Fruit fly (Drosophila melanogaster): ENCODE data around the gene Prosbeta5R2.

Prosbeta5R2 gene

DNA sequence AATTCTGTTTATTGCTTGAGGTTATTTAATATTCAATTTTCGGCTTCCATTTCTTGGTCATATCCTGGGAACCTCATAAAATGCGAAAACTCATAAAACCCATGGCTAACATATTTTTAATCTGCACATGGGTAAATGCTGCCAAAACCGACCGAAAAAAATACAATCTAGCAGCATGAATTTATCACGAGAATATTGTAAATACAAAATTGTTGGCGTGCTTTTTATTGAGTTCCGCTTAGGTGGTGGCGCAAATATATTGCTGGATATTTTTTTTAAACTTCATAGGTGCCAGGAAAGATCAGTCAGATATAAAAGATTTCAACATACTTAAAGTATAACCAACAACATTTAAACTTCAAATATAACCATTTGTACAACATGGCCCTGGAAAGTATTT lies at the start of gene Prosbeta5R2:
Gene Prosbeta5R2 (plus strand): TSS at position 301 of the 400 bp plus-strand sequence.
- no peak for TF ChIP-seq noc (tag; optimal IDR thresholded peaks at IDR 0.05)

DNA sequence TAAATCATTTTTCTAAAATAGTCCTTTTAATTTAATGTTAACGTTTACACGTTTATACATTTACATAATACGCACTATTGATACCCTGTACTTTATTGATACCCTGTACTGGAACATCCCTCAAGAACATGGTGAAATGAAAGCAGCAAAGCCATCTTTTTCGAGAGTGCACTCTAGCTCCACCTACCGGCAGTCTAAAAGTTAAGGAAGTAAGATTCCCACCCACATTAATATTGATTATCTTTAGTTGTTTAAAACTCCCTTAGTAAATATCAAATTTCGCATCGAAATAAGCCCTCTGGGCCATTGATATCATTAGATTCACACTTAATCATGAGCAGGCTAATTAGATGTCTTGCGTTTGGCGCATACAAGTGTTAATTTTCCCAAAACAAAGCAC lies 31.9 kb upstream of the Prosbeta5R2 start:
- TF ChIP-seq noc (tag; optimal IDR thresholded peaks at IDR 0.05), result no peak

DNA sequence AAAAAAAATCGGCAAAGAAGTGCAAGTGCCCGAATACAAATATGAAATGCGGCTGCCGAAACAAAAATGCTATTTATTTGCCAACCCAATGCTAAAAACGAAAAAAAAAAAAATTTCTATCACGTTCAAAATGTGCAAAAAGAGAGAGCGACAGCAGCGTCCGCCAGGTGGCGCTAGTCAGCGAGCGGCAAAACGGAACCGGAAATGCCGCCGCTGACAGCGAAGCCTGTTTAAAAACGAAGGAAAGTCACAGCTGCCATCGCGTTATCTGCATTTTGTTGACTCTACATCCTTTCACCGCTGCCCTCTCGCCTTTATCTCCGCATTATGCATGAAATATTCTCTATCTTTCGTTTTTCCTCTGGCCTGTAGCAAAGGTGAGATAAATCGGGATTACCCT lies 30.0 kb upstream of the Prosbeta5R2 start:
- TF ChIP-seq noc (tag; optimal IDR thresholded peaks at IDR 0.05), result no peak

DNA sequence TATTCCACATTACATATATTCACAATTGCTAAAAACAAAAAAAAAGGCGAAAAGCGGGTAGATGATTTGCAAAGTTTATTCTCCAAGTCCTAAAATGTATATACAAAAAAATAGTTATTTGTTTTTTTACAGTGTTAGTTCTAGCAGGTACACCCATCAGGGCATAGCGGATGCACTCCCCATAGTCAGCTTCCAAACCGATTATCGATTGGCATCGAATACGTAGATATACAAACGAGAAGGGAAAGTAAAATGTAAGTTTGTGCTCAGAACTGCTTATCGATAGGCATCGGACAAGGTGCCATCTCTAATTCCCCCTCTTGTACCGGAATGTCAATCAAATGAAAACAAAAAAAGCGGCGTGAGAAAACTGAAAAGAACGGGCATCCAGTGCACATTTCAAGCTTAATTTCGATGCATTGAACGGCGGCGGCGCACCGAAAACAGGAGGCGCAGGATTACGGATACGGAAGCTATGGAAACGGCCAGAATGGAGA lies 27.1 kb upstream of the Prosbeta5R2 start, which contains the start of gene CG5674:
Gene CG5674 (plus strand): TSS at position 309 of the 497 bp plus-strand sequence.
- no peak for TF ChIP-seq noc (tag; optimal IDR thresholded peaks at IDR 0.05)

DNA sequence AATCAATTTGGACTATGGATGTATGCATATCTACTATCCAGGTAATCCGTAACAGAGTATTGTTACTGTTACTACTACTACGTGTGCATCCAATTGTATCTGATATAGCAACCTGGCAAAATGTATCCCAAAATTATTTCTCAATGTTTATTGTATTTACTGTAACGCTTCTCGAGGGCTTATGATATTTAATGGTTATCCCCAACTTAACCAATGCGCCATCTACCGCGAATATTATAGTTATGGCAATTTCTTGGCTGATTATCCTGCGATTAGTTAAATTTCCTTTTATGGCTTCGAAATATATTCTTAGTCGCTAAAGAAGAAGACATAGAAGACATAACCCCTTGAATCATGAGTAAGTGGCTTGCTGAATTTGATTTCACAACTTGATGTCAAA lies 26.5 kb upstream of the Prosbeta5R2 start:
- no peak for TF ChIP-seq noc (tag; optimal IDR thresholded peaks at IDR 0.05)

DNA sequence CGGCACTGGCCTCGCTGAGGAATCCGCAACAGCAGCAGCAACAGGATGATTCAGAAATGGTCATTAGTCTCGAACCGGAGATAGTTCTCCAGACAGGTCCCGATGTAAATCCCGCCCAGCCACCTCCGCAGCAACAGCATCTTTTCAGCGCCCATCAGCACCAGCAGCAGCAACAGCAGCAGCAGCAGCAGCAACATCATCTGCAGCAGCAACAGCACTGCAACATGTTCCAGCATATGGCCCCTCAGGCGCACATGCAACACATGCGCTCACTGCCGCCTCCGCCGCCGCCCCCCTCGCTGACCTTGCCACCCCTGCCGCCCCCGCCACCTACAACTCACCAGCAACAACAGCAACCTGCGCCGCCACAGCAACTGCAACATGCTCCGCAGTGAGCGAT lies 17.2 kb upstream of the Prosbeta5R2 start:
- no peak for TF ChIP-seq noc (tag; optimal IDR thresholded peaks at IDR 0.05)

DNA sequence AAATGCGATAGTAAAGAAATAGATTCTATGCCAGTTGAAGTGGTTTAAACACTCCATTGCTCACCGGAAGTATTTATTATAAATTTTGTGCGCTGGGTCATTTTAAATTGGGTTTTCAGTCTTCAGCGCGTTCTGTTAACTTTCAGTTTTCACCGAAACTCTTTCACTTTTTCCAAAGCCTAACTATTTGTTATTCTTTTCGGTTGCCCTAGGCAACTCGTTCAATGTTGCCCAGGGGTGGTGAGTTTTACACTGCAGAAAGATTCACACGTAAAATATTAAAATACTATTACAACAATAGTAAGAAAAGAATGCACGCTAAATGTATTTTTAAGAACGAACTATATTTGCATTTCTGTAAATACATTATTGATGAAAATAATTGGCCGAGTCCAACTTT lies 7.8 kb upstream of the Prosbeta5R2 start, which contains the start of gene btv:
Gene btv (minus strand): TSS at position 101 of the 400 bp plus-strand sequence.
- TF ChIP-seq noc (tag; optimal IDR thresholded peaks at IDR 0.05), result no peak

DNA sequence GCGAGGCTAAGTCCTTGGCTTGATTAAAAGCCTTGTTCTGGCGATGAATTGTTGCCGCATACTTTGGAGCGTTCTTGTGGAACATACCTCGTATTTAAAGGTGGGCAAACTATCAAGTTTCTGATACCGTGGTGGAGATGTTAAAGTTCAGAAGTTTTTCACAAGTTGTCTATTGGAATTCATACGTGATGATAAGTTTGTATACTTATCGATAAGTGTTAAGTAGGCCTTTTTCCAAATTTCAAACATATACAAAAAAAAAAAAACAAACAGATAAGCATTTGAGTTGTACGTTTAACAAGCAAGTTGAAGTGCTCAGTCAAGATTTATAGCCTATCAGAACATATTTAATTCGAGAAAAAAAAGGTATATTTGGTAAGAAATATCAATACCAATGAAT lies 4.1 kb upstream of the Prosbeta5R2 start, which contains the start of gene CG5681:
Gene CG5681 (plus strand): TSS at position 301 of the 400 bp plus-strand sequence.
- no peak for TF ChIP-seq noc (tag; optimal IDR thresholded peaks at IDR 0.05)

DNA sequence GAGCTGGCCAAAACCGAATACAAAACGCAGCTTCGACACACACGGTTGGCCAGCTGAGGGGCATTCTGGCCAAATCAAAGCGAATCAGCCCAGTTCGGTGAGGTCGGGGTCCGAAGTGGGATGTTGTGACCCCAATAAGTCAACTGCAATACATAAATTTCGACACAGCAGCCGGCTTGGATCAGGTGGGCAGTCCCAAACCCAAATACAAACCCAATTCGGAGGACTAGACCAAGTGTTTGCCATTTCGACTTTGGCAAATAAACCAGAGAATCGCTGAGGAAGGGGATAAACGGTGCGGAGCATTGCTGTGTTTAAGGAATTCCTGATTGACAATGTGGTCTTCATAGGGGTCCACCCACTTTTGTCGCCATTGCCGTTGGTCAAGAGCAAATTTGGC lies 1.3 kb upstream of the Prosbeta5R2 start:
- TF ChIP-seq noc (tag; optimal IDR thresholded peaks at IDR 0.05), result no peak

DNA sequence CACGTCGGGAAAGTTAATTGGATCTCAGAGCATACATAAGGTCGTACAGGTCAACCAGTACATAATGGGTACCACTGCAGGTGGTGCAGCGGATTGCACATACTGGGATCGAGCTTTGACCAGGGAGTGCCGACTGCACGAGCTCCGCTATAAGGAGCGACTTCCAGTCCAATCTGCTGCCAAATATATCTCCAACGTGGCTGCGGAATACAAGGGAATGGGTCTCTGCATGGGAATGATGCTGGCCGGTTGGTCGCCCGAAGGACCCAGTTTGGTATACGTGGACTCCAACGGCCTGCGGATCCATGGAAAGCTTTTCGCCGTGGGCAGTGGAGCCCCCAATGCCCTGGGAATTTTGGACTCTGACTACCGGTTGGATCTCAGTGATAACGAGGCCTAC lies 553 bp downstream of the Prosbeta5R2 start:
- no peak for TF ChIP-seq noc (tag; optimal IDR thresholded peaks at IDR 0.05)

DNA sequence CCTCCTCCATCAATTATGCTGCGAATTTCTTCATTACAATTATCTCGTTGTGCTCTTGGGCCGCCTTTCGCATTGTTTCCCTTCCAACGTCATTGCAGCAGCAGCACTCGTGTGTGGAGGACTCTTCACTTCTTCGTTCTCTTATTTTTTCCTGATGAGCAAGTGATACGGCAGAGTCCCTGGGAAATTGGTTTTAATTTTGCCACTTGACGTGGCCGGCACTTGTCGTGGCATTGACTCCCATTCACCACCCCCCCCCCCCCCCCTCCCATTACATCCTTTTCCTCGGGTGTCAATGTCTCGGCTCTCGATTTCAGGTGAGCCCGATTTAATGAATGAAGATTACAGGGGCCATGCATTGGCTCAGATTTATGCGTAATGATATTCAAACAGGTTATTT lies 11.9 kb downstream of the Prosbeta5R2 start:
- no peak for TF ChIP-seq noc (tag; optimal IDR thresholded peaks at IDR 0.05)

DNA sequence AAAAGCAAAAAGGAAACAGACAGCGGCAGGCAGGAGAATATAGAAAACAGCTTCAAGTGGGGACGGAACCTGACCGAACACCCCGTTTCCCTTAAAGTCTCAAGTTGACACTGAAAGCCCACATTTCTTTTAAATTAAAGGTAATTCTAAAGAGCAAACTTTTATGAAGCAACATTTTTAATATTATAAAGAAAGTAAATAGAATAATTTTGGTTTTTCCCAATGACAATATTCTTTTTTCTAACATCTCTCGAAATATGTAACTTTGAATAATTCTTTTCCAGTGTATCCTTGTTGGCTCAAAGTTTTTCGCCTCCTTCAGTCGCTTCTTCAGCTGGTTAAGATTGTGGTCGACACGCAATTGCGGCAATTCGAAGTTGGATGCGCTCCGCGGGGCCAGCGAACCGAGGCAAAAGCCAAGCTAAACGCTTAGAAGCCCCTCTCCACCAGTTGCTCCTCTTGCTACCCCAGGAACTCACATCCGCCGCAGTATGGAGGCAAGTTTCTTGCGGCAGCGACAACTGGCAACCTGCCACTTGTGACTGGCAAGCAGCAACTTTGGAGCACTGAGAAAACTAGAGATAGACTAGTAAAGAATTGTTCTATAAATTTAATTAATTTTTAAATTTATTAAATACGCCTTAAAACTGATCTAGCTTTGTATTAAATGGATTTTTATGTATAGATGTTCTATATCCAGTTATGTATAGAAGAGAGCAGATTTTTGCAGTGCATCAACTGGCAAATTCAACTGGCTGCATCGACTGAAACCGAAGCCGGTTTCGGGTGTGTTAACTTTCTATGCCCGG lies 13.0 kb downstream of the Prosbeta5R2 start:
- TF ChIP-seq noc (tag; optimal IDR thresholded peaks at IDR 0.05), result no peak

DNA sequence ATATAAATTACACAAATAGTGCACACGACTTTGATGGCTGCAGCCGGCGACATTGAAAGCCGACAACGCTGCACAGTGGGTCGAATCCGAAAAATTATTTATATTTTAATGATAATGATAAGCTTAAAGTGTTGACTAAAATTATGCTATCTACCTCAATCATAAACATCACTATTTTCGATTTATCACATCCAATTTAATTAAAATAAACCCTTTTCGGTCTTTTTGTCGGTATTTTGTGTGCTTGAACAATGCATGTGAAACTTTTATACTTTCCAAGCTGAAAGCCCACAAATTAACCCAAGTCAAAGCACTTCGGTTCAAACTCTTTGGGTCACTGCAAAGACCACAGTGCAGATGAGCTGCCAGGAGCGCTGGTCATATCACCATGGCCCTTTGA lies 15.3 kb downstream of the Prosbeta5R2 start:
- TF ChIP-seq noc (tag; optimal IDR thresholded peaks at IDR 0.05), result no peak

DNA sequence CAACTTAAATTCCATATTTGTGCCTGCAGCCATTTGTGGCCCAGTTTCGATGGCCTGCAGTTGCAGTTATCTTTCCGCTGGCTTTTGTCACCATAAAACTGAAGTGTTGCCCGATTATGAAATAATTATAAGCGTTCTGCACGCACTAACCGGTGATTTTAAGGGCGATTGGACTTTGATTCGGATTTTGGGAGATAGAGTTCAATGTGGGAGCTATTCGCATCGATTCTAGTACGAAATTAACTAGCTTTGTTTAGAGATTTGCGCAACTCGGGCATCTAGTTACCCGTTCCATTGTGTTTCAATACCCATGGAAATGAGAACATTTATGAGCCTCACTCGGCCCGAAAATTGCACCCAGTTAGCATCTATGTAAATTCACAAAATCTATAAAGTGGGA lies 16.1 kb downstream of the Prosbeta5R2 start, which contains the start of gene CG5693:
Gene CG5693 (plus strand): TSS at position 301 of the 400 bp plus-strand sequence.
- TF ChIP-seq noc (tag; optimal IDR thresholded peaks at IDR 0.05), result no peak

DNA sequence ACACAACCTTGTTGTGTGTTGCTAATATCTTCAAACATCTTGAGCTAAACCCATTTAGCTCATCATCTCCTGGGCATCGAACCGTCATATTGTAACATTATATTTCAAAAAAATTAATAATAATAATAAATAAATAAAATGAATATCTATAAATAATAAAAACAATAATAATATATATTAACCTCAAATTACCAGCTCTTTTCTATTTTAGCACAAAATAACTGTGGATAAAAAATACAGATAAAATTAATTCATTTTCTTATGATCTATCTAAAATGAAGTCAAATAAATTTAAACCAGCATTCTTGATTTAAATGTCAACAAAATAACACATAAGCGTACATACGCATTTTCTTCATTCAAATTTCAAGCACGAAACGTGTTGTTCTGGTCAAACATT lies 16.8 kb downstream of the Prosbeta5R2 start, which contains the start of gene CG42659:
Gene CG42659 (plus strand): TSS at position 301 of the 400 bp plus-strand sequence.
- no peak for TF ChIP-seq noc (tag; optimal IDR thresholded peaks at IDR 0.05)

DNA sequence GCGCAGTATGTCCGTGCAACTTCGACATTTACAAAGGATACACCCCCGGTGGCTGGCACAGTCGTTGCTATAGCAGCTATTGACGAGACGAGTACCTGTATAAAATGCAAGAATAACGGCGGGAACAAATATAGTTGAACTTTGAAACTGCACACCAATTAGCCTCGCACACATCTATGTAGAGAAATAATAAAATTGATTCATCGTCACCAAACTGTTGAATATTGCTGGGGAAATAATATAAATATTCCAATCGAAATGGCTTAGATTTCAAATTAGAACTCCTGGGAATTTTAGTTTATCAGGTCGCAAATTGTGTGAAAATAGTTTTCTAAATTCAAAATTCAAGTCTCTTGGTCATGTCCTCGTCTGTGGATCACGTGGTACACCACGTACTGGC lies 17.4 kb downstream of the Prosbeta5R2 start, which contains the start of the genes CG42634 and CG42635:
Gene CG42634 (plus strand): TSS at position 301 of the 400 bp plus-strand sequence.
Gene CG42635 (plus strand): TSS at position 301 of the 400 bp plus-strand sequence.
- no peak for TF ChIP-seq noc (tag; optimal IDR thresholded peaks at IDR 0.05)

DNA sequence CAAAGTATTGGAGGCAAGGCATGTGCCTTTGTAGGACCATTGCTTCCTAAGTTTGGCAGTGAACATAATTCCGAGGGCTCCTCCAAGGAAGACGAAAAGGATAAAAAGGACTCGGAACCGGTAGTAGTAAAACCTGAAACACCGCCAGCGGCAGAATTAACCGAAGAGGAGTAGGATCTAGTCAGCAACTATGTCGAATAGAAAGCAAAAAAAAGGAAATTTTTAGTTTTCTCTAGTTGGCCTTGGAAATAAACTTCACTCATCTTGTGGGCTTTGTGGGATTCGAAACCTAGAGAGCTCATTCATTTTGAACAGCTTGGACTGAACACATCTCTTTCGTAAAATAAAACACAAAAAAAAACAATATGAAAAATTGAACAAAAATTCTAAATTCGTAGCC lies 18.4 kb downstream of the Prosbeta5R2 start, which contains the start of gene CG31740:
Gene CG31740 (plus strand): TSS at position 301 of the 400 bp plus-strand sequence.
- no peak for TF ChIP-seq noc (tag; optimal IDR thresholded peaks at IDR 0.05)
